Worm (Caenorhabditis elegans): ENCODE measurements around the gene srh-129.

Gene srh-129

DNA sequence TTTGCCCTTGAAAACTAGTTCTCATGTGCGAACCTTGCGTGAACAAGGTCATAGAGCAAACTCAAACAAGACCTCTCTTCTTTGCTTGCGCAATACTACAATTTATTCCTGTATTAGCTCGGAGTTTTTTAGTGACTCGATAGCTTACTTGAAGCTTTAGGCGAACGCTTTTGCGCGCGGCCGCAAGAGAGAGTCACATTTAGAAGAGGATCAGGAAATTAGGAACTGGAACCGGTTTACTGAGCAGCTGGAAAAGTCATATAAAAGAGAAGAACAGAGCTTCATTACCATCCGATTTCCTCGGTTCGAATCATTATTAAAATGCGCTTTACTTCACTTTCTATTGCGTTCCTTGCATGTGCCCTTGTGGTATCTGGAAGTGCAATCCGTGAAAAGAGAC is 14.6 kb upstream of the srh-129 start, which contains the start of gene abu-15:
abu-15 (plus strand) TSS at position 301 of the 400 bp plus-strand sequence.
- no peak for TF ChIP-seq egl-43 (GFP tag; IDR thresholded peaks at IDR 0.05)
- TF ChIP-seq lim-7 (GFP tag; IDR thresholded peaks at IDR 0.05) = 0 out of 2 replicates have a peak, but pooled peaks have one; percentile 8

DNA sequence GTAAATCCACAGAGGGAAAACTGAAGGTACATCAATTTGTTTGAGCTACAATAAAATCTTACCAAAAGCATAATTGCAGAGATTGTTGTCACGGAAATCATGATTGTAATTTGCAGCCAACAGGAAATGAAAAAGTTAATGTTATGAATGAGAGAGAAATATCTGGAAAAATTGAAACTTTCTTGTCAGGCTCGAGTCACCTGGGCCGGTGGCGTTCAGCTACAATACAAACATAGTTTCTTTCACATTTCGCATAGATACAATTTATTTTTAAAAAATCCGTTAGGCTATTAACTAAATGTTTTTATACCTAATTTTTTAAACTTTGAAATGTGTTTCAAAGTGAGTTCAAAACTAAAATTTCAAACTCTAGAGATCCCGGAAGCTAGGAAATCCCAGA is 14.0 kb upstream of the srh-129 start, which contains the start of gene srx-39:
srx-39 (minus strand) TSS at position 101 of the 400 bp plus-strand sequence.
- no peak for TF ChIP-seq Y75B8A.6 (GFP tag; IDR thresholded peaks at IDR 0.05)
- TF ChIP-seq lir-3 (tag; optimal IDR thresholded peaks at IDR 0.05) = no peak
- TF ChIP-seq nhr-28 (tag; optimal IDR thresholded peaks at IDR 0.05) = no peak
- TF ChIP-seq aha-1 (tag) = no peak
- TF ChIP-seq hif-1 (tag; optimal IDR thresholded peaks at IDR 0.05) = no peak
- no peak for TF ChIP-seq Y105C5A.15 (GFP tag; IDR thresholded peaks at IDR 0.05)
- TF ChIP-seq snpc-1.2 (GFP tag; IDR thresholded peaks at IDR 0.05) = no peak
- no peak for TF ChIP-seq unc-62 (GFP tag; optimal IDR thresholded peaks at IDR 0.05 in 1 of 2)
- no peak for TF ChIP-seq unc-62 (tag; optimal IDR thresholded peaks at IDR 0.05)
- no peak for TF ChIP-seq egl-43 (GFP tag; IDR thresholded peaks at IDR 0.05)
- TF ChIP-seq nhr-111 (GFP tag; optimal IDR thresholded peaks at IDR 0.05) = no peak
- TF ChIP-seq ceh-82 (tag; optimal IDR thresholded peaks at IDR 0.05) = no peak
- TF ChIP-seq daf-19 (GFP tag; conservative IDR thresholded peaks at IDR 0.05) = no peak
- no peak for TF ChIP-seq Y5F2A.4 (GFP tag; optimal IDR thresholded peaks at IDR 0.05)
- no peak for TF ChIP-seq saeg-2 (GFP tag; IDR thresholded peaks at IDR 0.05)
- TF ChIP-seq mdt-29 (GFP tag; IDR thresholded peaks at IDR 0.05) = no peak
- TF ChIP-seq mes-2 (tag; optimal IDR thresholded peaks at IDR 0.05; ENCODE audit: poor library complexity, severe bottlenecking) = no peak
- TF ChIP-seq pha-4 (GFP tag; IDR thresholded peaks at IDR 0.05) = no peak
- no peak for TF ChIP-seq pha-4 (tag; optimal IDR thresholded peaks at IDR 0.05)
- no peak for TF ChIP-seq F49E8.2 (tag; optimal IDR thresholded peaks at IDR 0.05; ENCODE audit: borderline replicate concordance)
- TF ChIP-seq R02D3.7 (tag; optimal IDR thresholded peaks at IDR 0.05) = no peak

ce11 chrV:5155516-5155915 is 11.8 kb upstream of the srh-129 start, which contains the start of gene srx-38:
srx-38 (minus strand) TSS chrV:5155616.
- no peak for TF ChIP-seq hlh-11 (tag; optimal IDR thresholded peaks at IDR 0.05)
- TF ChIP-seq ceh-28 (tag; optimal IDR thresholded peaks at IDR 0.05) = no peak
- TF ChIP-seq nhr-25 (tag; optimal IDR thresholded peaks at IDR 0.05; ENCODE audit: borderline replicate concordance, insufficient read depth) = no peak
- TF ChIP-seq zip-2 (tag; optimal IDR thresholded peaks at IDR 0.05) = no peak
- no peak for TF ChIP-seq mdt-29 (GFP tag; IDR thresholded peaks at IDR 0.05)
- TF ChIP-seq F49E8.2 (tag; optimal IDR thresholded peaks at IDR 0.05; ENCODE audit: borderline replicate concordance) = no peak
- TF ChIP-seq madf-9 (GFP tag; conservative IDR thresholded peaks at IDR 0.05) = no peak
- TF ChIP-seq nhr-77 (tag; optimal IDR thresholded peaks at IDR 0.05) = no peak
- no peak for TF ChIP-seq R02D3.7 (tag; optimal IDR thresholded peaks at IDR 0.05)
- TF ChIP-seq lir-3 (tag; optimal IDR thresholded peaks at IDR 0.05) = no peak
- no peak for TF ChIP-seq aly-2 (tag; optimal IDR thresholded peaks at IDR 0.05)
- TF ChIP-seq nhr-28 (tag; optimal IDR thresholded peaks at IDR 0.05) = no peak
- TF ChIP-seq zfp-2 (tag; optimal IDR thresholded peaks at IDR 0.05) = no peak
- no peak for TF ChIP-seq arid-1 (GFP tag; conservative IDR thresholded peaks at IDR 0.05)

DNA sequence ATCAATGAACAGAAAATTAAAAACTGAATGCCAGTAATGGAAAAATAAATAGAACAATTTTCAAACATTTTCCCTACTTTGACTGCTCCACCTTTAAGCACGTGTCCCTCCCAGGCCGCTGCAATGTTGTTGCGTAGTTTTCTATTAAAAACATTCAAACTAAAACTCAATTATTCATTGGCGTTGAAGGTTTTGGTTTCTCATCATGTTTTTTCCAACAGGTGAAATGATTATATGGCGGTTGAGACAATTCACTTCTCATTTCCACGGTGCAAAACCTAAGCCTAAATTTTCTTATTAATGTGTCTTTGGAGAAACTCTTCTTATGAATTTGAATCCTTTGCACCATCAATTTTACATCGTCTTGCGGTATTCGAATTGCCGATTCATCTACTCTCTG is 7.2 kb upstream of the srh-129 start, which contains the start of gene srh-130:
srh-130 (plus strand) TSS at position 301 of the 400 bp plus-strand sequence.
- TF ChIP-seq unc-62 (GFP tag; optimal IDR thresholded peaks at IDR 0.05 in 1 of 2) (peak in 1 of 2 experiments; percentile 0), unc-62 (tag; optimal IDR thresholded peaks at IDR 0.05) (no peak), php-3 (GFP tag; IDR thresholded peaks at IDR 0.05) (no peak)

ce11 chrV:5146394-5146793 is 2.7 kb upstream of the srh-129 start, which contains the start of gene F14F9.6:
F14F9.6 (minus strand) TSS chrV:5146494.
- TF ChIP-seq vab-7 (GFP tag; IDR thresholded peaks at IDR 0.05) (no peak), nhr-28 (tag; optimal IDR thresholded peaks at IDR 0.05) (no peak), zfp-3 (GFP tag; conservative IDR thresholded peaks at IDR 0.05) (no peak), lin-13 (GFP tag; optimal IDR thresholded peaks at IDR 0.05) (no peak), ZK337.2 (GFP tag; IDR thresholded peaks at IDR 0.05) (no peak), aha-1 (tag) (no peak), nhr-237 (tag; optimal IDR thresholded peaks at IDR 0.05) (no peak), pqm-1 (tag; optimal IDR thresholded peaks at IDR 0.05) (no peak), Y75B8A.6 (GFP tag; IDR thresholded peaks at IDR 0.05) (no peak), ceh-62 (tag; optimal IDR thresholded peaks at IDR 0.05) (no peak), Y5F2A.4 (GFP tag; optimal IDR thresholded peaks at IDR 0.05) (no peak), mxl-3 (GFP tag; optimal IDR thresholded peaks at IDR 0.05) (no peak), nhr-102 (tag; optimal IDR thresholded peaks at IDR 0.05) (no peak), sdz-12 (GFP tag; optimal IDR thresholded peaks at IDR 0.05) (no peak), nhr-25 (tag; optimal IDR thresholded peaks at IDR 0.05; ENCODE audit: borderline replicate concordance, insufficient read depth) (no peak), ceh-44 (GFP tag; IDR thresholded peaks at IDR 0.05) (no peak), nhr-111 (GFP tag; optimal IDR thresholded peaks at IDR 0.05) (no peak), snpc-4 (tag; optimal IDR thresholded peaks at IDR 0.05) (no peak)
